Worm (Caenorhabditis elegans) whole organism, late embryonic: Measurements from ENCODE around the gene ZK792.7.

ENCODE experiments used
- ahr-1 ChIP-seq: sonication (generic microtip); optimal IDR thresholded peaks from 2 replicates; lab custom pipeline; 2016; ENCODE audit warnings: missing genetic modification characterization, missing compliant biosample characterization
- ama-1 ChIP-seq: fragments of 150-350 bp; optimal IDR thresholded peaks from 2 replicates; lab custom pipeline; 2014
- elt-4 ChIP-seq: sonication (generic microtip); optimal IDR thresholded peaks from 2 replicates; lab custom pipeline; 2016; ENCODE audit warnings: missing genetic modification characterization, missing compliant biosample characterization
- eyg-1 ChIP-seq: sonication (generic microtip); optimal IDR thresholded peaks from 2 replicates; lab custom pipeline; 2016; ENCODE audit warnings: missing genotype, missing genetic modification characterization, missing compliant biosample characterization
- pha-4 ChIP-seq: fragments of 150-350 bp; optimal IDR thresholded peaks from 2 replicates; lab custom pipeline; 2018; ENCODE audit warnings: missing biosample characterization, missing genetic modification reagents, missing genetic modification characterization
- pqm-1 ChIP-seq: sonication (generic microtip); optimal IDR thresholded peaks from 2 replicates; lab custom pipeline; 2016; ENCODE audit warnings: missing genetic modification characterization, missing compliant biosample characterization
- rnt-1 ChIP-seq: sonication (generic microtip); optimal IDR thresholded peaks from 2 replicates; lab custom pipeline; 2016; ENCODE audit warnings: missing genetic modification characterization, missing compliant biosample characterization
- unc-86 ChIP-seq: sonication (generic microtip); optimal IDR thresholded peaks from 2 replicates; lab custom pipeline; 2016; ENCODE audit warnings: missing genetic modification characterization, missing compliant biosample characterization

- TF ChIP-seq ama-1 (lab: Kevin White, UChicago) (no peak), elt-4 (no peak), unc-86 (tag; lab: Kevin White, UChicago) (no peak), pqm-1 (tag; lab: Kevin White, UChicago) (no peak), eyg-1 (tag; lab: Kevin White, UChicago) (no peak), pha-4 (no peak), ahr-1 (tag; lab: Kevin White, UChicago) (no peak), rnt-1 (no peak)
Measured at ce11 chrIV:11718653-11719052, 24.4 kb downstream of the ZK792.7 start.
